Fruit fly (Drosophila melanogaster): ENCODE data around the gene Rh7.
A peak's percentile ranks its signal among the peaks of the same experiment; 100 is the strongest.

Rh7 gene

DNA sequence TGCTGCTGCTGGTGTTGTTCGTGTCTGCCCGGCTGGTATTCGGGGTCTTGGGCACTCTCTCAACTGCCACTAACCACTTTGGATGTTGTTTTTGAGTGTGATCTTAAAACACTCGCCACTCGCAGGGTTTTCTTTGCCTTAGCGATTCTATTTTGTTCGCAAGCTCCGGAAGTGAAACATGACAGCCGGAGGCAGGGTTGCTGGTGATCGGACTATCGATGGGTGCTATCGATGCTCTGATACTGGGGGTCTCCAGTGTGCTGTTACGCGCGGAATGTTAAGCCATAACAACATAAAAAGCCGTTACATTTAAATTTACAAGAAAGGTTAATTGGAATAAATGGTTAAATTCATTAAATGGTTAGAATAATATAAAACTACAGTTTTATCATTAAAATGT, 50.3 kb downstream of the Rh7 start, which contains the start of gene yps:
yps (minus strand) TSS at position 176 of the 400 bp plus-strand sequence.
- no peak for TF ChIP-seq Hr78 (GFP tag; optimal IDR thresholded peaks at IDR 0.05)
- TF ChIP-seq Dif (GFP tag; optimal IDR thresholded peaks at IDR 0.05; ENCODE audit: partially characterized antibody) = no peak
- TF ChIP-seq Vsx2 (GFP tag; optimal IDR thresholded peaks at IDR 0.05; ENCODE audit: partially characterized antibody) = no peak
- no peak for TF ChIP-seq CrebA (GFP tag; optimal IDR thresholded peaks at IDR 0.05; ENCODE audit: borderline replicate concordance)
- TF ChIP-seq HLH106 (tag; optimal IDR thresholded peaks at IDR 0.05) = peak; percentile 86
- TF ChIP-seq brk (GFP tag; optimal IDR thresholded peaks at IDR 0.05) = peak; percentile 84
- TF ChIP-seq Mio (GFP tag; optimal IDR thresholded peaks at IDR 0.05) = peak; percentile 80
- peak; percentile 90 for TF ChIP-seq OdsH (GFP tag; optimal IDR thresholded peaks at IDR 0.05)
- peak; percentile 92 for TF ChIP-seq Sp1 (GFP tag; optimal IDR thresholded peaks at IDR 0.05)
- TF ChIP-seq fru (GFP tag; optimal IDR thresholded peaks at IDR 0.05) = peak; percentile 86
- TF ChIP-seq Myc (optimal IDR thresholded peaks at IDR 0.05) = peak; percentile 18
- no peak for TF ChIP-seq dl (GFP tag; optimal IDR thresholded peaks at IDR 0.05; ENCODE audit: insufficient read depth in 1 of 2, partially characterized antibody in 2 of 2)
- no peak for TF ChIP-seq N (GFP tag; optimal IDR thresholded peaks at IDR 0.05)
- TF ChIP-seq CG9705 (GFP tag; optimal IDR thresholded peaks at IDR 0.05) = peak; percentile 95
- no peak for TF ChIP-seq Rel (GFP tag; optimal IDR thresholded peaks at IDR 0.05)
- peak; percentile 77 for TF ChIP-seq Rel (tag; optimal IDR thresholded peaks at IDR 0.05)
- peak; percentile 93 for TF ChIP-seq br (GFP tag; optimal IDR thresholded peaks at IDR 0.05)
- peak; percentile 67 for TF ChIP-seq ey (GFP tag; optimal IDR thresholded peaks at IDR 0.05)
- peak; percentile 85 for TF ChIP-seq Hnf4 (GFP tag; optimal IDR thresholded peaks at IDR 0.05)
- TF ChIP-seq Abd-B (GFP tag; optimal IDR thresholded peaks at IDR 0.05) = no peak
- no peak for TF ChIP-seq lola (GFP tag; optimal IDR thresholded peaks at IDR 0.05)
- TF ChIP-seq foxo (GFP tag; optimal IDR thresholded peaks at IDR 0.05) = peak; percentile 25 to 86
- no peak for TF ChIP-seq GATAd (GFP tag; optimal IDR thresholded peaks at IDR 0.05)
- TF ChIP-seq woc (GFP tag; optimal IDR thresholded peaks at IDR 0.05) = peak; percentile 32
- peak; percentile 92 for TF ChIP-seq h (GFP tag; optimal IDR thresholded peaks at IDR 0.05)
- peak; percentile 6 for TF ChIP-seq dsf (GFP tag; optimal IDR thresholded peaks at IDR 0.05; ENCODE audit: borderline replicate concordance)
- TF ChIP-seq CG32264 (GFP tag; optimal IDR thresholded peaks at IDR 0.05) = peak; percentile 89
- TF ChIP-seq pan (optimal IDR thresholded peaks at IDR 0.05) = no peak
- TF ChIP-seq sage (GFP tag; optimal IDR thresholded peaks at IDR 0.05) = peak; percentile 84
- TF ChIP-seq usp (GFP tag; optimal IDR thresholded peaks at IDR 0.05) = no peak
- TF ChIP-seq Jra (GFP tag; optimal IDR thresholded peaks at IDR 0.05) = peak; percentile 68
- no peak for TF ChIP-seq tai (GFP tag; optimal IDR thresholded peaks at IDR 0.05)
- TF ChIP-seq Hr83 (GFP tag; optimal IDR thresholded peaks at IDR 0.05; ENCODE audit: poor library complexity, severe bottlenecking) = peak; percentile 99
- no peak for TF ChIP-seq jim (GFP tag; optimal IDR thresholded peaks at IDR 0.05)
- TF ChIP-seq Dfd (GFP tag; optimal IDR thresholded peaks at IDR 0.05) = no peak
- peak; percentile 93 for TF ChIP-seq dmrt93B (GFP tag; optimal IDR thresholded peaks at IDR 0.05)
- peak; percentile 79 for TF ChIP-seq sv (GFP tag; optimal IDR thresholded peaks at IDR 0.05)
- peak; percentile 72 for TF ChIP-seq psq (GFP tag; optimal IDR thresholded peaks at IDR 0.05)
- TF ChIP-seq rgr (GFP tag; optimal IDR thresholded peaks at IDR 0.05) = peak; percentile 97

DNA sequence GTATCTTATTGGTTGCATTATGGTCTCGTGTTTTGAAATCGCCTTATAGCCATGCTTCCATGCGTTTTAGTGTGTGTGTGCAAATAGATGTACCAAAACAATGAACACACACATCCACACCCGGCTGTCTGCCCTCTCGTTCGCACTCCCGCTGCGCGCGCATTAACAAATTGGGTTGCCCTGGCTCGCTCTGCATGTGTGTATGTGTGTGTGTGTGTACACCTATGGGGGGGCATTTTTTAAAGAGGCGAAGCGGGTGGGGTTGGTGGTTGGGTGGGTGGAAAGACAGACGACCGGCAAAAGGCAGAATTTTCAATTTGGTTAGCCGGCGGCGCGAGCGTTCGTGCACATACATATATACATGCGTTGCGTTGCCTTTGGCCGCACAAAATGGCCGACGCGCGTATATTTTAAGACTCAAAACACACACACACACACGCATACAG, 51.1 kb downstream of the Rh7 start:
- TF ChIP-seq woc (GFP tag; optimal IDR thresholded peaks at IDR 0.05) = no peak
- TF ChIP-seq CG32264 (GFP tag; optimal IDR thresholded peaks at IDR 0.05) = no peak
- TF ChIP-seq foxo (GFP tag; optimal IDR thresholded peaks at IDR 0.05) = peak in 1 of 2 experiments; percentile 34
- TF ChIP-seq psq (GFP tag; optimal IDR thresholded peaks at IDR 0.05) = peak; percentile 47
- peak; percentile 93 for TF ChIP-seq N (GFP tag; optimal IDR thresholded peaks at IDR 0.05)
- no peak for TF ChIP-seq CrebA (GFP tag; optimal IDR thresholded peaks at IDR 0.05; ENCODE audit: borderline replicate concordance)
- peak; percentile 58 for TF ChIP-seq Abd-B (GFP tag; optimal IDR thresholded peaks at IDR 0.05)
- peak; percentile 73 for TF ChIP-seq Dif (GFP tag; optimal IDR thresholded peaks at IDR 0.05; ENCODE audit: partially characterized antibody)
- TF ChIP-seq Sp1 (GFP tag; optimal IDR thresholded peaks at IDR 0.05) = peak; percentile 36
- TF ChIP-seq Jra (GFP tag; optimal IDR thresholded peaks at IDR 0.05) = no peak
- TF ChIP-seq CG9705 (GFP tag; optimal IDR thresholded peaks at IDR 0.05) = peak; percentile 6
- TF ChIP-seq rgr (GFP tag; optimal IDR thresholded peaks at IDR 0.05) = peak; percentile 54
- peak; percentile 74 for TF ChIP-seq h (GFP tag; optimal IDR thresholded peaks at IDR 0.05)
- TF ChIP-seq HLH106 (tag; optimal IDR thresholded peaks at IDR 0.05) = peak; percentile 36
- peak; percentile 87 for TF ChIP-seq Hr83 (GFP tag; optimal IDR thresholded peaks at IDR 0.05; ENCODE audit: poor library complexity, severe bottlenecking)
- peak; percentile 68 for TF ChIP-seq Hr78 (GFP tag; optimal IDR thresholded peaks at IDR 0.05)
- no peak for TF ChIP-seq lola (GFP tag; optimal IDR thresholded peaks at IDR 0.05)
- TF ChIP-seq Rel (GFP tag; optimal IDR thresholded peaks at IDR 0.05) = no peak
- peak; percentile 76 for TF ChIP-seq Rel (tag; optimal IDR thresholded peaks at IDR 0.05)
- TF ChIP-seq dmrt93B (GFP tag; optimal IDR thresholded peaks at IDR 0.05) = no peak
